Worm (Caenorhabditis elegans) whole organism, mixed stage, embryonic: ENCODE data around the gene C28A5.2.

Source experiments
- pha-4 ChIP-seq: fragments of 150-350 bp; optimal IDR thresholded peaks from 2 replicates; lab custom pipeline; 2018; ENCODE audit warnings: missing biosample characterization, missing genetic modification reagents, missing genetic modification characterization
- unc-39 ChIP-seq: fragments of 150-350 bp; optimal IDR thresholded peaks from 2 replicates; lab custom pipeline; 2014; ENCODE audit warnings: missing biosample characterization, missing genetic modification characterization
- unc-62 ChIP-seq: fragments of 150-350 bp; optimal IDR thresholded peaks from 2 replicates; lab custom pipeline; 2014; ENCODE audit warnings: missing biosample characterization, missing genetic modification reagents, missing genetic modification characterization
- ztf-11 ChIP-seq: fragments of 150-350 bp; optimal IDR thresholded peaks from 2 replicates; lab custom pipeline; 2014; ENCODE audit warnings: missing biosample characterization, missing genetic modification characterization

DNA sequence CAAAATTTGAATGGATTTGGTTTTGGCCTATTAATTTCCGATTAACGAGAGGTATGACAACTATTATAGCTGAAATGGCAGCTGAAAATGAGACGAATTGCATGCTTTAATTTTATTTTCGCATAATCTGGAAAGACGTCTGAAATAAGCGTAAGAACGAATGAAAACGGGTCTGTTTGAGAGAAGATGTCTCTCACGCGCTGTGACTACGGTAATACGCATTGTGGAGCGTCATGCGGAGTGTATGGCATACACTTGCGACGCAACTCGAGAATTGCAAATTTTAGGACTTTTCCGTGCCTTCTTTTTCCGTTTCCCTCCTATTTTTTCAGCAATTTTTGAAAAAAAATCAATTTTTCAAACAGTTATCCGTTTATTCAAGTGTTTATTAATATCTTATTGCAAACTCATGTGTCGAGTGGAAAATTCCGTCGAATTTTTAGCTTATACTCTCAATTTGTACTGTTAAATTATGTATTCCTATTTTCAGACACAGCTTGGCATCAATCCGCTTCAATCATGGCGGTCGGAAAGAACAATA is 36.2 kb upstream of the C28A5.2 start, which contains the start of gene rps-1:
- no peak for TF ChIP-seq unc-39 (tag; lab: Kevin White, UChicago)
- TF ChIP-seq ztf-11 = peak; percentile 89
- peak; percentile 100 for TF ChIP-seq pha-4 (tag; lab: Kevin White, UChicago)
- TF ChIP-seq unc-62 (GFP tag; lab: Kevin White, UChicago) = peak; percentile 77
